Worm (Caenorhabditis elegans) whole organism, L1 larva: Measurements from ENCODE around the gene ceh-39.

Experiments
- blmp-1 ChIP-seq: fragments of 150-350 bp; optimal IDR thresholded peaks from 2 replicates; lab custom pipeline; 2014; ENCODE audit warnings: missing biosample characterization, missing genetic modification characterization
- elt-2 ChIP-seq: sonication (generic microtip); optimal IDR thresholded peaks from 2 replicates; lab custom pipeline; 2016; ENCODE audit warnings: missing genetic modification characterization, mild to moderate bottlenecking, inconsistent platforms, missing compliant biosample characterization, missing genetic modification reagents
- elt-3 ChIP-seq, 6 experiments: fragments of 150-350 bp in 1 of 6; sonication (generic microtip); optimal IDR thresholded peaks; 2 replicates each; lab custom pipeline; 2017 to 2018; ENCODE audit warnings: missing biosample characterization in 6 of 6, missing genetic modification characterization in 6 of 6, inconsistent platforms in 1 of 6
- hlh-4 ChIP-seq: sonication (generic microtip); optimal IDR thresholded peaks from 2 replicates; lab custom pipeline; 2016; ENCODE audit warnings: mild to moderate bottlenecking, missing genetic modification characterization, missing compliant biosample characterization
- isw-1 ChIP-seq: fragments of 200-800 bp; sonication (Bioruptor generic); IDR thresholded peaks from 2 replicates; pipeline ENCODE4 v1.3.6; 2022; ENCODE audit warnings: missing genetic modification characterization, missing compliant biosample characterization
- lir-3 ChIP-seq: sonication (generic microtip); optimal IDR thresholded peaks from 2 replicates; lab custom pipeline; 2016; ENCODE audit warnings: mild to moderate bottlenecking, missing genetic modification characterization, moderate library complexity, missing compliant biosample characterization; ENCODE audit not compliant: poor library complexity
- mdl-1 ChIP-seq, 2 experiments: fragments of 150-350 bp; optimal IDR thresholded peaks; 2 replicates each; lab custom pipeline; 2014 to 2017; ENCODE audit warnings: missing biosample characterization in 2 of 2, missing genetic modification characterization in 2 of 2, inconsistent platforms in 1 of 2
- nhr-11 ChIP-seq: fragments of 150-350 bp; optimal IDR thresholded peaks from 2 replicates; lab custom pipeline; 2014; ENCODE audit warnings: missing biosample characterization, missing genetic modification characterization
- nhr-12 ChIP-seq: sonication (generic microtip); optimal IDR thresholded peaks from 2 replicates; lab custom pipeline; 2017; ENCODE audit warnings: missing biosample characterization, missing genetic modification characterization
- nhr-84 ChIP-seq: sonication (generic microtip); optimal IDR thresholded peaks from 2 replicates; lab custom pipeline; 2017; ENCODE audit warnings: missing biosample characterization, missing genetic modification characterization
- pqm-1 ChIP-seq: sonication (generic microtip); optimal IDR thresholded peaks from 3 replicates; lab custom pipeline; 2017; ENCODE audit warnings: missing biosample characterization, missing genetic modification characterization
- snpc-4 ChIP-seq: fragments of 150-350 bp; optimal IDR thresholded peaks from 2 replicates; lab custom pipeline; 2014; ENCODE audit warnings: missing biosample characterization, missing genetic modification characterization
- sup-37 ChIP-seq: fragments of 200-800 bp; sonication (Bioruptor generic); optimal IDR thresholded peaks from 2 replicates; lab custom pipeline; 2018; ENCODE audit warnings: mild to moderate bottlenecking, missing genetic modification characterization, missing compliant biosample characterization
- unc-62 ChIP-seq: fragments of 150-350 bp; optimal IDR thresholded peaks from 2 replicates; lab custom pipeline; 2014; ENCODE audit warnings: missing biosample characterization, missing genetic modification reagents, missing genetic modification characterization

ce11 chrX:1864946-1865345 is 9.0 kb upstream of the ceh-39 start, which contains the start of gene tbx-41:
- TF ChIP-seq snpc-4 (tag; lab: Kevin White, UChicago) (no peak), nhr-12 (tag; lab: Kevin White, UChicago) (no peak), hlh-4 (tag; lab: Kevin White, UChicago) (no peak), nhr-11 (no peak), blmp-1 (tag; lab: Kevin White, UChicago) (no peak), unc-62 (no peak), mdl-1 (tag; optimal IDR thresholded peaks at IDR 0.05; lab: Kevin White, UChicago) (no peak), sup-37 (GFP tag; lab: Kevin White, UChicago) (no peak), pqm-1 (tag; lab: Kevin White, UChicago) (no peak), elt-3 (tag; optimal IDR thresholded peaks at IDR 0.05; lab: Kevin White, UChicago) (no peak), isw-1 (GFP tag; lab: Robert Waterston, UW) (no peak), elt-2 (tag; lab: Kevin White, UChicago) (no peak), lir-3 (tag; lab: Kevin White, UChicago) (no peak), nhr-84 (tag; lab: Kevin White, UChicago) (no peak)
